Worm (Caenorhabditis elegans) whole organism, midembryonic: ENCODE results near the gene mrpl-22.

Experiments
- T22C8.4 ChIP-seq: fragments of 200-800 bp; sonication (Bioruptor generic); IDR thresholded peaks from 2 replicates; pipeline ENCODE4 v1.3.6; 2022; ENCODE audit warnings: missing genetic modification characterization, missing compliant biosample characterization
- cog-1 ChIP-seq: sonication (generic microtip); optimal IDR thresholded peaks from 2 replicates; lab custom pipeline; 2016; ENCODE audit warnings: missing genetic modification characterization, missing compliant biosample characterization
- flt-1 ChIP-seq: fragments of 200-800 bp; sonication (Bioruptor generic); IDR thresholded peaks from 2 replicates; pipeline ENCODE4 v1.3.6; 2022; ENCODE audit warnings: missing genetic modification characterization, missing compliant biosample characterization
- klf-2 ChIP-seq: fragments of 200-800 bp; sonication (Bioruptor generic); conservative IDR thresholded peaks from 2 replicates; pipeline ENCODE4 v1.3.6; 2022; ENCODE audit warnings: missing genetic modification reagents, missing genetic modification characterization, missing compliant biosample characterization
- med-1 ChIP-seq: sonication (generic microtip); optimal IDR thresholded peaks from 2 replicates; lab custom pipeline; 2017; ENCODE audit warnings: missing genetic modification characterization, mild to moderate bottlenecking, missing compliant biosample characterization, antibody characterized with exemption, missing genetic modification reagents; ENCODE audit not compliant: insufficient read depth
- ref-1 ChIP-seq: fragments of 200-800 bp; sonication (Bioruptor generic); conservative IDR thresholded peaks from 2 replicates; pipeline ENCODE4 v1.3.6; 2022; ENCODE audit warnings: missing genetic modification reagents, missing genetic modification characterization, missing compliant biosample characterization
- tab-1 ChIP-seq: fragments of 200-800 bp; sonication (Bioruptor generic); IDR thresholded peaks from 2 replicates; pipeline ENCODE4 v1.3.6; 2022; ENCODE audit warnings: missing genetic modification characterization, missing compliant biosample characterization
- ztf-23 ChIP-seq: fragments of 200-800 bp; sonication (Bioruptor generic); IDR thresholded peaks from 2 replicates; pipeline ENCODE4 v1.3.6; 2022; ENCODE audit warnings: missing genetic modification reagents, missing genetic modification characterization, missing compliant biosample characterization
- ztf-29 ChIP-seq: fragments of 200-800 bp; sonication (Bioruptor generic); IDR thresholded peaks from 2 replicates; pipeline ENCODE4 v1.3.6; 2022; ENCODE audit warnings: missing genetic modification reagents, missing genetic modification characterization, missing compliant biosample characterization

Gene mrpl-22

DNA sequence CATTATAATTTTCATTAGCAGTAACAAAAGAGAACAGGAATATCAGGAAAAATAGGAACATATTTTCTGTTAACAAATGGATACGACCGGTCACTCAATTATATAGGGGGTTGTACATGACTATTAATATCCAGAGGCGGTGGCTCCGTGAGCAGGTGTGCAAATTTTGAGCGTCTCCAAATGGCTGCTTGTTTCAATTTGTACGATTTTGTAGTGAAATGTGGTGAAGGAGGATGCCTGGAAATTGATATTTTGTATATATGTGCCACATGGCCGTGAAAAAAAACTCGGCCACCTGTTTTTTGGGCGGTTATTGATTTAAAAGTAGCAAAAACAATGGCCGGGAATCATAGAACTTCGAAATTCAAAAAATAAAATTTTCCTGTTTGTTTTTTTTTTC is 22.5 kb upstream of the mrpl-22 start, which contains the start of gene Y45F3A.8:
Gene Y45F3A.8 (minus strand): TSS at position 101 of the 400 bp plus-strand sequence.
- TF ChIP-seq med-1 (GFP tag; lab: Kevin White, UChicago), result no peak
- TF ChIP-seq cog-1 (tag; lab: Kevin White, UChicago), result no peak
- no peak for TF ChIP-seq T22C8.4 (GFP tag; lab: Robert Waterston, UW)
- TF ChIP-seq ztf-23 (GFP tag; lab: Robert Waterston, UW), result no peak
- TF ChIP-seq klf-2 (GFP tag; lab: Robert Waterston, UW), result no peak
- no peak for TF ChIP-seq tab-1 (GFP tag; lab: Robert Waterston, UW)
- no peak for TF ChIP-seq ztf-29 (GFP tag; lab: Robert Waterston, UW)
- TF ChIP-seq flt-1 (GFP tag; lab: Robert Waterston, UW), result no peak
- no peak for TF ChIP-seq ref-1 (GFP tag; lab: Robert Waterston, UW)

DNA sequence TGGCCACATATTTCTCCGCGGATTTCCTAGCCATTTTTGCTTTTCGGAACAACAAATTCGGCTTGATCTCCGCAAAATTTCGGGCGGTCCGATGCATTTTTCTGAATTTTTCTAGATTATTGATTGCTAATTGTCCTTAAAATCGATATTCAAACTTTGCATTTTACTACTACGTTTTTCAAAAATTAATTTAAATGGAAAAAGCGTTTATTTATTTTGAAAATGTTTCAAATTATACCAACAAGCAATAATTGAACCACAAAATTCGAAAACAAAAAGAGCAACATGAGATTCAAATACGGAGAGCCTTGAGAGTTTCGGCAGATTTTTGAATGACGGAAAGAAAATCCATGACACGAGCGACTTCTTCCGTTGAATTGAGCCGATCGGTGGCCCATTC is 20.2 kb upstream of the mrpl-22 start, which contains the start of gene Y45F3A.9:
Gene Y45F3A.9 (minus strand): TSS at position 101 of the 400 bp plus-strand sequence.
- TF ChIP-seq ref-1 (GFP tag; lab: Robert Waterston, UW) (no peak), ztf-23 (GFP tag; lab: Robert Waterston, UW) (no peak), flt-1 (GFP tag; lab: Robert Waterston, UW) (no peak), T22C8.4 (GFP tag; lab: Robert Waterston, UW) (no peak), cog-1 (tag; lab: Kevin White, UChicago) (no peak), tab-1 (GFP tag; lab: Robert Waterston, UW) (no peak), ztf-29 (GFP tag; lab: Robert Waterston, UW) (no peak), med-1 (GFP tag; lab: Kevin White, UChicago) (no peak), klf-2 (GFP tag; lab: Robert Waterston, UW) (no peak)

DNA sequence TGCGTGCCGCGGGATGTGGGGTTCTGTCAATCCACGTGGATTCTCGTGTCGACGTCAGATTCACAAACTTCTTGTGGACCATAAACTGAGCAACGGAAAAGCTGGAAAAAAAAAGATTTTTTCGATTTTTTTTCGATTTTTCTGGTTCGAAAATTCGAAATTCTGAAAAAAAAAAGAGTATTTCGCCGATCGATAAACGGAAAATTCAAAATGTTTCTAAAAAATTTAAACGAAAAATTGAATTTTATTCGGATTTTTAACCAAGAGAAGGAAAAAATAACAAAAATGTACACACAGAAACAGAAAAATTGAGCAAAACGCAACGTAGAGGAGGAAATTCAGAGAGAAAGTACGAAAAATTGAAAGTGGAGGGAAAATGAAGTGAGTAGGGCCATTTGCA is 18.9 kb upstream of the mrpl-22 start, which contains the start of gene Y39A1A.3:
Gene Y39A1A.3 (minus strand): TSS at position 101 of the 400 bp plus-strand sequence.
- TF ChIP-seq flt-1 (GFP tag; lab: Robert Waterston, UW) (no peak), ztf-29 (GFP tag; lab: Robert Waterston, UW) (no peak), ref-1 (GFP tag; lab: Robert Waterston, UW) (no peak), cog-1 (tag; lab: Kevin White, UChicago) (no peak), T22C8.4 (GFP tag; lab: Robert Waterston, UW) (no peak), med-1 (GFP tag; lab: Kevin White, UChicago) (no peak), klf-2 (GFP tag; lab: Robert Waterston, UW) (no peak), tab-1 (GFP tag; lab: Robert Waterston, UW) (no peak), ztf-23 (GFP tag; lab: Robert Waterston, UW) (no peak)

DNA sequence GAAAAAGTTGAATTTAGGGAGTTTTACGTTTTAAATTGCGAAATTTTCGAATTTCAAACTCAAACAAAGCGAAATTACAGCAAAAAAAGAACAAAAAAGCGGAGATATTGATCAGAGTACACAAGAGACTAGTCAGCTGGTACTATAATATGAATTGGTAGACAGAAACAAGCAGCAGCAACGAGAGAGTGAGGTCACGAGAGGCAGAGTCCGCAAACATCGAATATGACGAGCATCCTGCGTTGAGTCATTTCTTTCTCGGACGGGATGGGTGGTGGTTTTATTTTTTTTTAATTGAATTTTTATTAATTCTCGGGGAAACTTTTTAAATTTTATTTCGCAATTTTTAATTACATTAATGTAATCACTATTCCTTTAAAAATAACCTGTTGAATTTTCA is 15.6 kb upstream of the mrpl-22 start:
- TF ChIP-seq klf-2 (GFP tag; lab: Robert Waterston, UW), result no peak
- TF ChIP-seq ztf-23 (GFP tag; lab: Robert Waterston, UW), result 0 out of 2 replicates have a peak, but pooled peaks have one; percentile 9
- TF ChIP-seq med-1 (GFP tag; lab: Kevin White, UChicago), result no peak

DNA sequence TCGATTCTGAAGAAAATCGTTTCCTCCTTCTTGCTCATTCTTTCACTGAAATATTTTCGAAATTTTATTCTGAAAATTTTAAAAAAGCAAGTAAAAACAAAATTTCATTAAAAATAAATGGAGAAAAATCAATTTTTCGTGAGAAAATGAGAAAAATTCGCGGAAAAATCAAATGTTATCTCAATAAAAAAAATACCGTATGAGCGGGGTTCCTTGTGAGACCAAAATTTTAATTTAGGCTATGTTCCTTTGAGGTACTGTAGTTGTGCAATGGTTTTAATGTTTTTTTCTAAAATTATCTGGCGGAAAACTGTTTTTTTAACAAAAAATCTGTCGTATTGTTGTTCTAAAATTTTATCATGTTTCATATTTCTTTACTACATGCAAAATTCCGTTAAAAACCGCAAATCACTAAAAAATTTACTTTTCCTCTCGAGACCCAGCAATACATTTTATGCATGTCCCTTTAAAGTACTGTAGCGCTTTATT is 15.1 kb upstream of the mrpl-22 start, which contains the start of gene epg-6:
Gene epg-6 (minus strand): TSS at position 51 of the 489 bp plus-strand sequence.
- TF ChIP-seq ztf-23 (GFP tag; lab: Robert Waterston, UW), result no peak
- no peak for TF ChIP-seq T22C8.4 (GFP tag; lab: Robert Waterston, UW)
- no peak for TF ChIP-seq flt-1 (GFP tag; lab: Robert Waterston, UW)
- no peak for TF ChIP-seq klf-2 (GFP tag; lab: Robert Waterston, UW)
- no peak for TF ChIP-seq med-1 (GFP tag; lab: Kevin White, UChicago)
- no peak for TF ChIP-seq cog-1 (tag; lab: Kevin White, UChicago)
- no peak for TF ChIP-seq tab-1 (GFP tag; lab: Robert Waterston, UW)
- no peak for TF ChIP-seq ref-1 (GFP tag; lab: Robert Waterston, UW)
- TF ChIP-seq ztf-29 (GFP tag; lab: Robert Waterston, UW), result no peak

DNA sequence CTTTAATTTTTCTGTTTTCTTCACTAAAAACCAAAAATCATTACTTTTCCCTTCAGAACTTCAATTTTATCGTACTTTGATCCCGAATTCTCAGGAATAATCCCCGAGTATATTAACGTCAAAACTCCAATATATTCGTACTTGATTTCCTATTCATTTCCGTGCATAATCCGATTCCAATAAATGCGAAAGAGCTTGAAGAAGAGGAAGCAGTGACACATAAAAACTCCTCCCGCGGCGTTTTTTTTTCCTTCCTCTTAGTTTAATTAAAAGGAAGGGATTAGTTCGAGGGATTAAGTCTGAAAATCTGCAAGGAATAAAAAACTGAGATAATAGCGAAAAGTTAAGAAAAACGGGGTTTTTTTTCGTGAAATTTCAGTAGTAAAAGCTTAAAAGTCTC is 14.4 kb upstream of the mrpl-22 start:
- TF ChIP-seq ztf-29 (GFP tag; lab: Robert Waterston, UW), result no peak
- TF ChIP-seq tab-1 (GFP tag; lab: Robert Waterston, UW), result no peak
- TF ChIP-seq ref-1 (GFP tag; lab: Robert Waterston, UW), result no peak
- TF ChIP-seq flt-1 (GFP tag; lab: Robert Waterston, UW), result no peak
- no peak for TF ChIP-seq ztf-23 (GFP tag; lab: Robert Waterston, UW)
- TF ChIP-seq T22C8.4 (GFP tag; lab: Robert Waterston, UW), result no peak
- TF ChIP-seq med-1 (GFP tag; lab: Kevin White, UChicago), result no peak
- no peak for TF ChIP-seq cog-1 (tag; lab: Kevin White, UChicago)
- TF ChIP-seq klf-2 (GFP tag; lab: Robert Waterston, UW), result no peak

DNA sequence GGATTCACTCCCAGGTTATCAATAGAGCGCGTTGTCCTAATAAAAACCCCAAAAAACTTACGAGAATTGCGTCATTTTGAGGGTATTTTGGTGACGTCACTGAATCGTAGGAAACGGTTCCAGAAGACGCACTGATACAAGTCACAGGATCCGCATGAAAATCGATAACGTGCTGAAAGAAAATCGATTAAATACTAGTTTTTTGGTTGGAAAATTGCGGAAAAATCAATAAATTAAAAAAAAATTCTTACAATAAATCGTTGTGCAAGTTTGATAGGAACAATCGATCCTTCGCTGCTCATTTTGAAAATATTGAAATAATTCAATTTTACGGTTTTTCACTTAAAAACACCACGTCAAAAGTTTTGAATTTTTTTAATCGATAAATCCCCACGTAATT is 12.0 kb upstream of the mrpl-22 start, which contains the start of gene Y39A1A.2:
Gene Y39A1A.2 (minus strand): TSS at position 319 of the 400 bp plus-strand sequence.
- TF ChIP-seq T22C8.4 (GFP tag; lab: Robert Waterston, UW), result peak; percentile 43; the same call in 1 of the 2 replicates
- TF ChIP-seq klf-2 (GFP tag; lab: Robert Waterston, UW), result no peak

DNA sequence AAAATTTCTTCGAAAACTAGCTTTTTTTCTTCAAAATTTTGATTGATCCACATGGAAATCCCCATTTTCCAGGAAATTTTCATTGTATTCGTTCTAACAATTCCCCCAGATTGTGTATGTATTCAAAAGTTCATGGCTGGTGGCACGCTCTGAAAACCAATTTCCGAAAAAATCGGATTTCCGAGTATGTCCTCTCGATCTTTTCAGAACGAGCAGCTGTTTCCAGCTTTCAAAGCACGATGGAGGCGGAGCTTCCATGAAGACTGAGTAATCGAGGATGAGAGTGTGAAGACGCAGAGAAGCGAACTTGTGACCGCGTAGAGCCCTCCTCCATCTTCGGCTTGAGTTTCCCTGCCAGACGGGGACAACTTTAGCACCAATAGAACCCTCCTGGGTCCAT is 10.9 kb upstream of the mrpl-22 start:
- TF ChIP-seq tab-1 (GFP tag; lab: Robert Waterston, UW) (no peak), ztf-29 (GFP tag; lab: Robert Waterston, UW) (no peak), med-1 (GFP tag; lab: Kevin White, UChicago) (no peak), T22C8.4 (GFP tag; lab: Robert Waterston, UW) (no peak), flt-1 (GFP tag; lab: Robert Waterston, UW) (no peak), klf-2 (GFP tag; lab: Robert Waterston, UW) (no peak), ztf-23 (GFP tag; lab: Robert Waterston, UW) (no peak), ref-1 (GFP tag; lab: Robert Waterston, UW) (no peak), cog-1 (tag; lab: Kevin White, UChicago) (no peak)

DNA sequence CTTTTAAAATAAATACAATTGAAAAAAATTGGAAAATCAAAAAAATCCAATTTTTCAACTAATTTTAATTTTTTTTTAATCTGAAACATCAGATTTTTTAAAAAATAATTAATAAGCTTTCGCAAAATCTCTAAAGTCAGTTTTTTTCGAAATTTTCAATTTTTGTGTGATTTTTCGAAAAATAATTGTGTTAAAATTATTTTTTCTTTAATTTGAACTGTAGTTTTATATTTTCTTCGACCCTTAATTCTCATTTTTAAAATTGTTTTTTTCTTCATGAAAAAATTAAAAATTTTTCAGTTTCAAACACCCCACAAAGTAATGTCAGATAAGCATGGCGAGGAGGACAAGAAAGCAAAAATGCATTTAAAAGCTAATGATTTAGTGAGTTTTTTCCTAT is 10.2 kb upstream of the mrpl-22 start, which contains the start of gene rabx-5:
Gene rabx-5 (plus strand): TSS at position 301 of the 400 bp plus-strand sequence.
- TF ChIP-seq flt-1 (GFP tag; lab: Robert Waterston, UW), result no peak
- no peak for TF ChIP-seq T22C8.4 (GFP tag; lab: Robert Waterston, UW)
- TF ChIP-seq med-1 (GFP tag; lab: Kevin White, UChicago), result no peak
- TF ChIP-seq klf-2 (GFP tag; lab: Robert Waterston, UW), result no peak
- no peak for TF ChIP-seq ztf-23 (GFP tag; lab: Robert Waterston, UW)
- TF ChIP-seq ref-1 (GFP tag; lab: Robert Waterston, UW), result no peak
- no peak for TF ChIP-seq ztf-29 (GFP tag; lab: Robert Waterston, UW)
- no peak for TF ChIP-seq tab-1 (GFP tag; lab: Robert Waterston, UW)
